Worm (Caenorhabditis elegans) whole organism, early embryonic: ENCODE results near the gene npp-1.

Experiments
- B0310.2 ChIP-seq: sonication (generic microtip); optimal IDR thresholded peaks from 2 replicates; lab custom pipeline; 2016; ENCODE audit warnings: mild to moderate bottlenecking, missing genetic modification characterization, missing compliant biosample characterization
- F13C5.2 ChIP-seq: sonication (generic microtip); optimal IDR thresholded peaks from 2 replicates; lab custom pipeline; 2017; ENCODE audit warnings: mild to moderate bottlenecking, missing genetic modification characterization, inconsistent platforms, missing compliant biosample characterization
- aly-1 ChIP-seq: sonication (generic microtip); optimal IDR thresholded peaks from 2 replicates; lab custom pipeline; 2016; ENCODE audit warnings: missing genetic modification characterization, missing compliant biosample characterization
- ama-1 ChIP-seq: fragments of 150-350 bp; optimal IDR thresholded peaks from 2 replicates; lab custom pipeline; 2014
- ceh-13 ChIP-seq: fragments of 200-800 bp; sonication (Bioruptor generic); optimal IDR thresholded peaks from 2 replicates; lab custom pipeline; 2018; ENCODE audit warnings: mild to moderate bottlenecking, missing genetic modification characterization, missing compliant biosample characterization
- ceh-36 ChIP-seq: sonication (generic microtip); optimal IDR thresholded peaks from 2 replicates; lab custom pipeline; 2016; ENCODE audit warnings: missing genetic modification characterization, inconsistent platforms, missing compliant biosample characterization
- ets-7 ChIP-seq: sonication (generic microtip); optimal IDR thresholded peaks from 2 replicates; lab custom pipeline; 2016; ENCODE audit warnings: missing genotype, missing genetic modification characterization, missing compliant biosample characterization
- flt-1 ChIP-seq: fragments of 200-800 bp; sonication (Bioruptor generic); IDR thresholded peaks from 2 replicates; pipeline ENCODE4 v1.3.6; 2022; ENCODE audit warnings: missing genetic modification characterization, missing compliant biosample characterization
- hmbx-1 ChIP-seq: sonication (generic microtip); optimal IDR thresholded peaks from 2 replicates; lab custom pipeline; 2016; ENCODE audit warnings: mild to moderate bottlenecking, missing genetic modification characterization, missing compliant biosample characterization
- hmg-4 ChIP-seq: fragments of 200-800 bp; sonication (Bioruptor generic); optimal IDR thresholded peaks from 2 replicates; lab custom pipeline; 2018; ENCODE audit warnings: mild to moderate bottlenecking, missing genetic modification characterization, missing compliant biosample characterization
- hnd-1 ChIP-seq: sonication (generic microtip); optimal IDR thresholded peaks from 2 replicates; lab custom pipeline; 2016; ENCODE audit warnings: missing genetic modification characterization, missing compliant biosample characterization
- pes-1 ChIP-seq: fragments of 200-800 bp; sonication (Bioruptor generic); IDR thresholded peaks from 2 replicates; pipeline ENCODE4 v1.3.6; 2022; ENCODE audit warnings: missing genetic modification reagents, missing genetic modification characterization, missing compliant biosample characterization
- scrt-1 ChIP-seq: fragments of 200-800 bp; sonication (Bioruptor generic); IDR thresholded peaks from 2 replicates; pipeline ENCODE4 v1.3.6; 2022; ENCODE audit warnings: missing genetic modification characterization, missing compliant biosample characterization
- sea-1 ChIP-seq: fragments of 200-800 bp; sonication (Bioruptor generic); conservative IDR thresholded peaks from 2 replicates; pipeline ENCODE4 v1.3.6; 2022; ENCODE audit warnings: missing genetic modification characterization, missing compliant biosample characterization
- tbx-11 ChIP-seq: fragments of 200-800 bp; sonication (Bioruptor generic); IDR thresholded peaks from 2 replicates; pipeline ENCODE4 v1.3.6; 2022; ENCODE audit warnings: missing genetic modification characterization, missing compliant biosample characterization
- tbx-37 ChIP-seq: fragments of 200-800 bp; sonication (Bioruptor generic); conservative IDR thresholded peaks from 2 replicates; pipeline ENCODE4 v1.3.6; 2022; ENCODE audit warnings: missing genetic modification reagents, missing genetic modification characterization, missing compliant biosample characterization
- tra-4 ChIP-seq: sonication (generic microtip); optimal IDR thresholded peaks from 2 replicates; lab custom pipeline; 2017; ENCODE audit warnings: missing genetic modification characterization, missing compliant biosample characterization

Gene npp-1

ce11 chrIV:9855712-9856111 lies 2.6 kb upstream of the npp-1 start, which contains the start of gene K07F5.12:
TSS of gene K07F5.12 (plus strand) at chrIV:9856012.
- TF ChIP-seq hmg-4 (GFP tag; lab: Kevin White, UChicago) (no peak), tra-4 (tag; lab: Kevin White, UChicago) (no peak), ceh-13 (GFP tag; lab: Kevin White, UChicago) (no peak), pes-1 (GFP tag; lab: Robert Waterston, UW) (no peak), scrt-1 (GFP tag; lab: Robert Waterston, UW) (no peak), ceh-36 (no peak), tbx-11 (no peak), hnd-1 (no peak), ama-1 (no peak), sea-1 (GFP tag; lab: Robert Waterston, UW) (no peak), flt-1 (GFP tag; lab: Robert Waterston, UW) (no peak), F13C5.2 (tag; lab: Kevin White, UChicago) (no peak), ets-7 (tag; lab: Kevin White, UChicago) (no peak), tbx-37 (GFP tag; lab: Robert Waterston, UW) (no peak), B0310.2 (tag; lab: Kevin White, UChicago) (no peak), aly-1 (tag; lab: Kevin White, UChicago) (no peak)

DNA sequence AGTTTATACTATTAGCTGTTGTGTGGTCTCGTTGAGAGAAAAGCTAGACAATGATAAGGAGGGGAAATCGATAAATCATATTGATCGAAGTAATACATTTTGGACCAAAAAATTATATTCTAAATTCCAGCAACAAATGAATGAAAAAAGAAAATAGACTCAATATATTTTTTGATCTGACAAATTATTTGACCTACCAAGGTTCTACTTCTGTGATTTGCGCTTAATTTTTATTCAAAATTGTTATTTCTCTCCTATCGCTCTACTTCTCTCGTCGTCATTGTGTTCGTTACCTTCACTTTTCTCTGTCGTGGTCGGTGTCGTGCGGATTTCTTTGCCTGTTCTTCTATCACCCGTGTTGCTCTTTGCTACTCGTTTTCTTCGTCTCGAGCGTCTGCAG lies 682 bp downstream of the npp-1 start:
- TF ChIP-seq ceh-36: no peak
- no peak for TF ChIP-seq ceh-13 (GFP tag; lab: Kevin White, UChicago)
- TF ChIP-seq tbx-37 (GFP tag; lab: Robert Waterston, UW): no peak
- no peak for TF ChIP-seq B0310.2 (tag; lab: Kevin White, UChicago)
- no peak for TF ChIP-seq scrt-1 (GFP tag; lab: Robert Waterston, UW)
- TF ChIP-seq tbx-11: no peak
- no peak for TF ChIP-seq ets-7 (tag; lab: Kevin White, UChicago)
- TF ChIP-seq hmbx-1 (tag; lab: Kevin White, UChicago): no peak
- TF ChIP-seq ama-1: no peak
- TF ChIP-seq sea-1 (GFP tag; lab: Robert Waterston, UW): no peak
- no peak for TF ChIP-seq hmg-4 (GFP tag; lab: Kevin White, UChicago)
- TF ChIP-seq aly-1 (tag; lab: Kevin White, UChicago): no peak
- no peak for TF ChIP-seq tra-4 (tag; lab: Kevin White, UChicago)
- no peak for TF ChIP-seq pes-1 (GFP tag; lab: Robert Waterston, UW)
- TF ChIP-seq flt-1 (GFP tag; lab: Robert Waterston, UW): no peak

- no peak for TF ChIP-seq tra-4 (tag; lab: Kevin White, UChicago)
- TF ChIP-seq hmbx-1 (tag; lab: Kevin White, UChicago): no peak
- TF ChIP-seq tbx-11: no peak
- TF ChIP-seq ama-1: no peak
- no peak for TF ChIP-seq aly-1 (tag; lab: Kevin White, UChicago)
- TF ChIP-seq pes-1 (GFP tag; lab: Robert Waterston, UW): no peak
- no peak for TF ChIP-seq flt-1 (GFP tag; lab: Robert Waterston, UW)
- TF ChIP-seq ets-7 (tag; lab: Kevin White, UChicago): no peak
- no peak for TF ChIP-seq sea-1 (GFP tag; lab: Robert Waterston, UW)
- no peak for TF ChIP-seq B0310.2 (tag; lab: Kevin White, UChicago)
- TF ChIP-seq ceh-13 (GFP tag; lab: Kevin White, UChicago): no peak
- TF ChIP-seq scrt-1 (GFP tag; lab: Robert Waterston, UW): no peak
- TF ChIP-seq ceh-36: no peak
- TF ChIP-seq F13C5.2 (tag; lab: Kevin White, UChicago): no peak
- no peak for TF ChIP-seq hnd-1
- TF ChIP-seq hmg-4 (GFP tag; lab: Kevin White, UChicago): no peak
- TF ChIP-seq tbx-37 (GFP tag; lab: Robert Waterston, UW): no peak
Observed at ce11 chrIV:9861921-9862320, 3.6 kb downstream of the npp-1 start, which contains the start of gene K07F5.14. TSS of gene K07F5.14 (plus strand) at chrIV:9862221.

ce11 chrIV:9863817-9864216 lies 5.5 kb downstream of the npp-1 start, which contains the start of gene K07F5.16:
TSS of gene K07F5.16 (plus strand) at chrIV:9864117.
- TF ChIP-seq B0310.2 (tag; lab: Kevin White, UChicago) (no peak), scrt-1 (GFP tag; lab: Robert Waterston, UW) (no peak), hnd-1 (no peak), hmbx-1 (tag; lab: Kevin White, UChicago) (no peak), hmg-4 (GFP tag; lab: Kevin White, UChicago) (no peak), tra-4 (tag; lab: Kevin White, UChicago) (no peak), tbx-11 (no peak)

- no peak for TF ChIP-seq hmbx-1 (tag; lab: Kevin White, UChicago)
- no peak for TF ChIP-seq pes-1 (GFP tag; lab: Robert Waterston, UW)
- no peak for TF ChIP-seq B0310.2 (tag; lab: Kevin White, UChicago)
- no peak for TF ChIP-seq flt-1 (GFP tag; lab: Robert Waterston, UW)
- TF ChIP-seq sea-1 (GFP tag; lab: Robert Waterston, UW): no peak
- TF ChIP-seq ets-7 (tag; lab: Kevin White, UChicago): no peak
- TF ChIP-seq tra-4 (tag; lab: Kevin White, UChicago): no peak
- no peak for TF ChIP-seq tbx-11
- no peak for TF ChIP-seq aly-1 (tag; lab: Kevin White, UChicago)
- no peak for TF ChIP-seq tbx-37 (GFP tag; lab: Robert Waterston, UW)
- no peak for TF ChIP-seq ama-1
Observed at ce11 chrIV:9864778-9865177, 6.5 kb downstream of the npp-1 start, which contains the start of the genes K07F5.15 and K07F5.22. TSS of gene K07F5.15 (plus strand) at chrIV:9865078. TSS of gene K07F5.22 (plus strand) at chrIV:9865078.

DNA sequence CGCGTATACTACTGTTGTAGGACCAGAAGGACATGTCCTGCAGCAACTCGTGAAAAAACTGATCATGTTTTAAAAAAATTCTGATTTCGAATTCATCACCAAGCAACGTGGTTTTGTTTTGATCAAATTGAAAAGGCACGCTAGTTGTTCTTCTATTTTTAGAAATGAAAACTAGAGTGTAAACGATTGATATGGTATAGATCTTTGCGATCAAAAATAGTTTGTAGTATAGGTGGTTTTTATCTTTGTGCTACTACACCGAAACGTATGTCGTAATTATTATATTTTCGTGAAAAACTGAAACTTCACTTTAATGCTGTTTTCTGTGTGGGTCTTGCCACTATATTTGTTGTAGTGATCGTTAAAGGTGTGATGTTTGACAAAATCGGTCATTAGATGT lies 8.6 kb downstream of the npp-1 start:
- TF ChIP-seq hnd-1 (no peak), aly-1 (tag; lab: Kevin White, UChicago) (no peak), pes-1 (GFP tag; lab: Robert Waterston, UW) (no peak), ceh-13 (GFP tag; lab: Kevin White, UChicago) (no peak), flt-1 (GFP tag; lab: Robert Waterston, UW) (no peak), tbx-37 (GFP tag; lab: Robert Waterston, UW) (no peak), ets-7 (tag; lab: Kevin White, UChicago) (no peak), ceh-36 (no peak), scrt-1 (GFP tag; lab: Robert Waterston, UW) (no peak), F13C5.2 (tag; lab: Kevin White, UChicago) (no peak), tra-4 (tag; lab: Kevin White, UChicago) (no peak), hmg-4 (GFP tag; lab: Kevin White, UChicago) (no peak), B0310.2 (tag; lab: Kevin White, UChicago) (no peak), ama-1 (no peak), hmbx-1 (tag; lab: Kevin White, UChicago) (no peak), sea-1 (GFP tag; lab: Robert Waterston, UW) (no peak), tbx-11 (no peak)
